Worm (Caenorhabditis elegans) whole organism, L3 larva: ENCODE measurements around the gene T21D12.11.

Source experiments
- R02D3.7 ChIP-seq: fragments of 150-350 bp; optimal IDR thresholded peaks from 2 replicates; lab custom pipeline; 2014; ENCODE audit warnings: missing biosample characterization, missing genetic modification characterization
- ZK546.5 ChIP-seq: sonication (generic microtip); optimal IDR thresholded peaks from 2 replicates; lab custom pipeline; 2017; ENCODE audit warnings: missing biosample characterization, missing genetic modification characterization
- ama-1 ChIP-seq: fragments of 150-350 bp; optimal IDR thresholded peaks from 2 replicates; lab custom pipeline; 2018
- ceh-16 ChIP-seq: sonication (generic microtip); optimal IDR thresholded peaks from 2 replicates; lab custom pipeline; 2017; ENCODE audit warnings: missing biosample characterization, missing genetic modification characterization
- ceh-28 ChIP-seq: fragments of 150-350 bp; optimal IDR thresholded peaks from 2 replicates; lab custom pipeline; 2014; ENCODE audit warnings: missing biosample characterization, missing genetic modification reagents, missing genetic modification characterization
- ceh-82 ChIP-seq: fragments of 150-350 bp; optimal IDR thresholded peaks from 2 replicates; lab custom pipeline; 2014; ENCODE audit warnings: missing biosample characterization, missing genetic modification characterization
- ceh-9 ChIP-seq: sonication (generic microtip); optimal IDR thresholded peaks from 2 replicates; lab custom pipeline; 2018; ENCODE audit warnings: missing biosample characterization, missing genetic modification characterization
- elt-2 ChIP-seq: sonication (generic microtip); optimal IDR thresholded peaks from 2 replicates; lab custom pipeline; 2016; ENCODE audit warnings: missing genetic modification reagents, mild to moderate bottlenecking, missing genetic modification characterization, missing compliant biosample characterization
- elt-3 ChIP-seq, 3 experiments: fragments of 150-350 bp in 1 of 3; sonication (generic microtip) in 2 of 3; optimal IDR thresholded peaks; 2 replicates in 2 of 3; 4 replicates in 1 of 3; lab custom pipeline; 2014 to 2017; ENCODE audit warnings: missing biosample characterization in 3 of 3, missing genetic modification characterization in 3 of 3
- eor-1 ChIP-seq, 2 experiments: fragments of 150-350 bp; optimal IDR thresholded peaks; 2 replicates each; lab custom pipeline; 2014 to 2018; ENCODE audit warnings: missing biosample characterization in 2 of 2, missing genetic modification characterization in 2 of 2
- fkh-10 ChIP-seq: sonication (generic microtip); optimal IDR thresholded peaks from 2 replicates; lab custom pipeline; 2017; ENCODE audit warnings: missing biosample characterization, missing genetic modification reagents, missing genetic modification characterization
- fkh-2 ChIP-seq: fragments of 150-350 bp; optimal IDR thresholded peaks from 2 replicates; lab custom pipeline; 2014; ENCODE audit warnings: missing biosample characterization, missing genetic modification reagents, missing genetic modification characterization
- fos-1 ChIP-seq: fragments of 150-350 bp; optimal IDR thresholded peaks from 2 replicates; lab custom pipeline; 2014; ENCODE audit warnings: missing biosample characterization, missing genetic modification characterization
- hmg-11 ChIP-seq: sonication (generic microtip); optimal IDR thresholded peaks from 2 replicates; lab custom pipeline; 2016; ENCODE audit warnings: missing genetic modification characterization, missing compliant biosample characterization
- lin-15B ChIP-seq: fragments of 150-350 bp; optimal IDR thresholded peaks from 2 replicates; lab custom pipeline; 2014; ENCODE audit warnings: missing biosample characterization, missing genetic modification characterization
- lin-39 ChIP-seq: fragments of 150-350 bp; optimal IDR thresholded peaks from 2 replicates; lab custom pipeline; 2018; ENCODE audit warnings: missing biosample characterization, missing genetic modification reagents, missing genetic modification characterization
- lsy-12 ChIP-seq: sonication (generic microtip); optimal IDR thresholded peaks from 2 replicates; lab custom pipeline; 2016; ENCODE audit warnings: mild to moderate bottlenecking, missing genetic modification characterization, missing compliant biosample characterization
- mdl-1 ChIP-seq: fragments of 150-350 bp; optimal IDR thresholded peaks from 2 replicates; lab custom pipeline; 2014; ENCODE audit warnings: missing biosample characterization, missing genetic modification characterization
- mml-1 ChIP-seq: fragments of 150-350 bp; sonication (generic microtip); optimal IDR thresholded peaks from 3 replicates; lab custom pipeline; 2014; ENCODE audit warnings: missing biosample characterization, missing genetic modification characterization
- nfya-1 ChIP-seq: sonication (generic microtip); optimal IDR thresholded peaks from 2 replicates; lab custom pipeline; 2017; ENCODE audit warnings: missing genetic modification characterization, mild to moderate bottlenecking, missing compliant biosample characterization, antibody characterized with exemption, moderate library complexity; ENCODE audit not compliant: insufficient read depth
- nhr-11 ChIP-seq: fragments of 150-350 bp; optimal IDR thresholded peaks from 2 replicates; lab custom pipeline; 2014; ENCODE audit warnings: missing biosample characterization, missing genetic modification characterization
- nhr-12 ChIP-seq: fragments of 150-350 bp; optimal IDR thresholded peaks from 2 replicates; lab custom pipeline; 2014; ENCODE audit warnings: missing biosample characterization, missing genetic modification characterization
- nhr-237 ChIP-seq: fragments of 150-350 bp; optimal IDR thresholded peaks from 2 replicates; lab custom pipeline; 2014; ENCODE audit warnings: missing biosample characterization, missing genetic modification characterization
- nhr-25 ChIP-seq: sonication (generic microtip); optimal IDR thresholded peaks from 2 replicates; lab custom pipeline; 2017; ENCODE audit warnings: missing biosample characterization, missing genetic modification characterization
- nhr-28 ChIP-seq: fragments of 150-350 bp; optimal IDR thresholded peaks from 2 replicates; lab custom pipeline; 2014; ENCODE audit warnings: missing biosample characterization, missing genetic modification characterization
- nhr-43 ChIP-seq: sonication (generic microtip); optimal IDR thresholded peaks from 2 replicates; lab custom pipeline; 2016; ENCODE audit warnings: mild to moderate bottlenecking, missing genetic modification characterization, missing compliant biosample characterization; ENCODE audit not compliant: poor library complexity, severe bottlenecking
- nhr-76 ChIP-seq: fragments of 150-350 bp; sonication (generic microtip); optimal IDR thresholded peaks from 5 replicates; lab custom pipeline; 2014; ENCODE audit warnings: missing biosample characterization, missing genetic modification characterization
- nhr-77 ChIP-seq: fragments of 150-350 bp; optimal IDR thresholded peaks from 2 replicates; lab custom pipeline; 2014; ENCODE audit warnings: missing biosample characterization, missing genetic modification characterization
- pha-4 ChIP-seq: fragments of 150-350 bp; optimal IDR thresholded peaks from 2 replicates; lab custom pipeline; 2014; ENCODE audit warnings: missing biosample characterization, missing genetic modification reagents, missing genetic modification characterization
- pqm-1 ChIP-seq: fragments of 150-350 bp; optimal IDR thresholded peaks from 2 replicates; lab custom pipeline; 2017; ENCODE audit warnings: missing biosample characterization, missing genetic modification characterization, inconsistent platforms
- skn-1 ChIP-seq: fragments of 150-350 bp; optimal IDR thresholded peaks from 2 replicates; lab custom pipeline; 2014; ENCODE audit warnings: missing biosample characterization, missing genetic modification characterization
- unc-39 ChIP-seq: sonication (generic microtip); optimal IDR thresholded peaks from 4 replicates; lab custom pipeline; 2017; ENCODE audit warnings: missing biosample characterization, missing genetic modification characterization
- zag-1 ChIP-seq: fragments of 150-350 bp; optimal IDR thresholded peaks from 2 replicates; lab custom pipeline; 2014; ENCODE audit warnings: missing biosample characterization, missing genetic modification characterization
- ztf-11 ChIP-seq: fragments of 150-350 bp; optimal IDR thresholded peaks from 2 replicates; lab custom pipeline; 2014; ENCODE audit warnings: missing biosample characterization, missing genetic modification characterization

The T21D12.11 gene

DNA sequence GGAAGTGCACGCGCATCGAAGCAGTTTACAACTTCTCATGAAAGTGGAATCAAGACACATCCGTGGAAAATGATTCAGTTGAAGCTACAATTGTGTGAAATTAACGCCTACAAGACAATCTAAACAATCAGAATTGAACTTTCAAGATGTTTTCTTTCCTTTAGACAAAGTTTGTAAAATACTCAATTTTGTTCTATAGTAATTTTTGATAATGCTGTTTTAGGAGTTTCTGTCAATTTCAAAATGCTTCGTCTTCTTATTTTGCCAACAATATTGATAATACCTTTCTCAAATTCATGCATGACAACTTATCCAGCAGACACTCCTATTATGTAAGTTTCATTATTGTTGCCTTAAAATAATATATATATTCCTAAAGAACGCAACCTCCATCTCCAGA lies at the start of gene T21D12.11:
Gene T21D12.11 (plus strand): TSS at position 301 of the 400 bp plus-strand sequence.
- TF ChIP-seq lin-15B (tag; lab: Kevin White, UChicago) (no peak), ceh-82 (tag; lab: Kevin White, UChicago) (no peak), eor-1 (tag; optimal IDR thresholded peaks at IDR 0.05; lab: Kevin White, UChicago) (no peak), fkh-10 (no peak), ceh-28 (tag; lab: Kevin White, UChicago) (no peak), nhr-25 (tag; lab: Kevin White, UChicago) (no peak), elt-2 (tag; lab: Kevin White, UChicago) (no peak), ceh-9 (tag; lab: Kevin White, UChicago) (no peak), pqm-1 (tag; lab: Kevin White, UChicago) (no peak), zag-1 (no peak), ztf-11 (tag; lab: Kevin White, UChicago) (no peak), mml-1 (tag; lab: Kevin White, UChicago) (no peak), fos-1 (tag; lab: Kevin White, UChicago) (no peak), nhr-77 (tag; lab: Kevin White, UChicago) (no peak), lsy-12 (tag; lab: Kevin White, UChicago) (no peak)

DNA sequence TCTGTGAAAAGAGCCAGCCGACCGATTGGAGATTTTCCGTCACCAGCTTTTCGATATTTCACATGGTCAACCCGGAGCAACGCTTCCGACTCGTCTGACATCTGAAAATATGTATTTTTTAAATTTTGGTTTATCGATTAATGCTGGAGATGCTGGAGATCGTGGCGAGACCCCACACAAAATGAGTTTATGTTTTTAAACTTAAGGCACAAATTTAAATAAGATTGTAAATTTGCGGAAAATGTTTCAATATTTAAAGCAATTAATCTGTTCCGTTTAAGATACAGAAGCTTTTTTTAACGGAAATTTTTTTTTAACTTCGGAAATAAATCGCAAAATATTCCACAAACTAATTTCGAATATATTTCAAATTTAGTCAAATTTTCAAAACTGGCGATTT lies 37.5 kb upstream of the T21D12.11 start, which contains the start of gene gtf-2H1:
Gene gtf-2H1 (minus strand): TSS at position 101 of the 400 bp plus-strand sequence.
- TF ChIP-seq ZK546.5 (no peak), pqm-1 (tag; lab: Kevin White, UChicago) (no peak), zag-1 (no peak), fos-1 (tag; lab: Kevin White, UChicago) (no peak), nhr-43 (tag; lab: Kevin White, UChicago) (no peak), nhr-25 (tag; lab: Kevin White, UChicago) (no peak), elt-3 (tag; optimal IDR thresholded peaks at IDR 0.05; lab: Kevin White, UChicago) (no peak), fkh-10 (no peak), nhr-11 (tag; lab: Kevin White, UChicago) (no peak), lin-39 (tag; lab: Kevin White, UChicago) (no peak), hmg-11 (tag; lab: Kevin White, UChicago) (no peak), pha-4 (tag; lab: Kevin White, UChicago) (no peak), mdl-1 (tag; lab: Kevin White, UChicago) (no peak), unc-39 (tag; lab: Kevin White, UChicago) (no peak), nhr-12 (no peak), nfya-1 (tag; lab: Kevin White, UChicago) (no peak), fkh-2 (no peak), nhr-237 (tag; lab: Kevin White, UChicago) (no peak), nhr-28 (no peak), ceh-16 (no peak)

ce11 chrIV:236138-236537 lies 33.1 kb upstream of the T21D12.11 start:
- TF ChIP-seq nhr-43 (tag; lab: Kevin White, UChicago): no peak
- TF ChIP-seq fos-1 (tag; lab: Kevin White, UChicago): no peak
- no peak for TF ChIP-seq elt-3 (tag; optimal IDR thresholded peaks at IDR 0.05; lab: Kevin White, UChicago)
- TF ChIP-seq nhr-25 (tag; lab: Kevin White, UChicago): no peak
- no peak for TF ChIP-seq R02D3.7 (tag; lab: Kevin White, UChicago)
- no peak for TF ChIP-seq ceh-9 (tag; lab: Kevin White, UChicago)
- TF ChIP-seq pqm-1 (tag; lab: Kevin White, UChicago): no peak
- no peak for TF ChIP-seq nhr-76 (tag; lab: Kevin White, UChicago)
- TF ChIP-seq ceh-28 (tag; lab: Kevin White, UChicago): no peak
- TF ChIP-seq ama-1 (lab: Kevin White, UChicago): no peak

- TF ChIP-seq lsy-12 (tag; lab: Kevin White, UChicago) (no peak), eor-1 (tag; optimal IDR thresholded peaks at IDR 0.05; lab: Kevin White, UChicago) (no peak), fkh-10 (no peak), ceh-82 (tag; lab: Kevin White, UChicago) (no peak), zag-1 (no peak), skn-1 (no peak), nhr-25 (tag; lab: Kevin White, UChicago) (no peak)
Observed at ce11 chrIV:237350-237749, 31.9 kb upstream of the T21D12.11 start, which contains the start of gene ints-13. TSS of gene ints-13 (minus strand) at chrIV:237450.
